Fruit fly (Drosophila melanogaster) Kc167 (cell line): ENCODE measurements around the gene cactin.

Experiments
- Myc ChIP-seq: fragments of >200 bp; optimal IDR thresholded peaks from 2 replicates; lab custom pipeline; 2017; ENCODE audit warnings: missing external identifiers
- Sin3A ChIP-seq: fragments of >200 bp; optimal IDR thresholded peaks from 2 replicates; lab custom pipeline; 2018; ENCODE audit warnings: missing external identifiers
- h ChIP-seq: fragments of >200 bp; optimal IDR thresholded peaks from 3 replicates; lab custom pipeline; 2018; ENCODE audit warnings: missing external identifiers
- insv ChIP-seq: fragments of >200 bp; optimal IDR thresholded peaks from 3 replicates; lab custom pipeline; 2018; ENCODE audit warnings: missing external identifiers
- psq ChIP-seq: fragments of >200 bp; optimal IDR thresholded peaks from 2 replicates; lab custom pipeline; 2017; ENCODE audit warnings: missing external identifiers
- ttk ChIP-seq: sonication (Bioruptor generic); optimal IDR thresholded peaks from 2 replicates; lab custom pipeline; 2017; ENCODE audit warnings: missing external identifiers

cactin gene

DNA sequence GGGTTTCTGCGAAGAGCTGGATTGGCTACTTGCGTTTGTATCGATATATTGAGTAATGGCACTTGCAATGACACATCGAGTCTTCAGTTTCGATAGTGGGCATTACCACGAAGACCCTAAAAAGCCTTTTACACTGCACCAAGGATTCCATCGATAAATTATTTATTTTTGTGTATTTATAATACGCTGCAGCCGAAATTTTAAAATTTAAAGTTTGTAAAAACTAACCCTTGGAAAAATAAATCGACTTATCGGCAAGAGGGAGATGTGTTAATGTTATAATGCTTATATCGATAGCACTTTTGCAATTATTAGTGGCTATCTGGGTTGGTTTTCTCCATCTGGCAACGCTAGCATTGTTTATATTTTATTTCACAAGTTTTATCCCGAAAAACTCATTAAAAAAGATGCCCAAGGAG is at the start of gene cactin, which contains the start of gene Pp4-19C:
TSS of gene cactin (plus strand) at position 323 of the 419 bp plus-strand sequence.
TSS of gene Pp4-19C (minus strand) at position 256 of the 419 bp plus-strand sequence.
- TF ChIP-seq h (lab: Kevin White, UChicago) (no peak), Myc (lab: Kevin White, UChicago) (no peak), Sin3A (lab: Kevin White, UChicago) (no peak)

dm6 chrX:20376422-20376821 is 47.4 kb upstream of the cactin start, which contains the start of gene CG12679:
Gene CG12679, minus strand, starts transcription at chrX:20376522.
- TF ChIP-seq h (lab: Kevin White, UChicago) (no peak), insv (lab: Kevin White, UChicago) (no peak), Sin3A (lab: Kevin White, UChicago) (no peak), Myc (lab: Kevin White, UChicago) (no peak), ttk (no peak), psq (lab: Kevin White, UChicago) (no peak)

DNA sequence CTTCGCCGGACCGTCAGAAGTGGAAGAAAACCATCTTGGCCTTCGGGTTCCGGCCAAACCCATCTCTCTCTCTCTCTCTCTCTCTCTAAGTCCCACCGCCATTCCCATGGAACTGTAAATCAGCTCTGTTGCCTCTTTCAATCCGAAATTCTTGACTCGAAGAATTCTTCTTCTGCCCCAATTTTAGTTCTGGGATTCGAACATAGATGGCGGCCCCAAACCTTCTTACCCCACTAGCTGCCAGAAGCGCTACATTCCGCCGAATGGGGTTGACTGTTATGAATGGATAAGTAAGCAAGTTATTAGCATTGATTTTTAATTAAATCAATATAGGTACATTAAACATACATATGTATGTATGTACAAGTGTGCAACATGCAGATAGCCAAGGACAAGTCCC is 38.0 kb upstream of the cactin start:
- TF ChIP-seq ttk (no peak), Myc (lab: Kevin White, UChicago) (no peak), insv (lab: Kevin White, UChicago) (no peak), Sin3A (lab: Kevin White, UChicago) (no peak), h (lab: Kevin White, UChicago) (no peak), psq (lab: Kevin White, UChicago) (no peak)

DNA sequence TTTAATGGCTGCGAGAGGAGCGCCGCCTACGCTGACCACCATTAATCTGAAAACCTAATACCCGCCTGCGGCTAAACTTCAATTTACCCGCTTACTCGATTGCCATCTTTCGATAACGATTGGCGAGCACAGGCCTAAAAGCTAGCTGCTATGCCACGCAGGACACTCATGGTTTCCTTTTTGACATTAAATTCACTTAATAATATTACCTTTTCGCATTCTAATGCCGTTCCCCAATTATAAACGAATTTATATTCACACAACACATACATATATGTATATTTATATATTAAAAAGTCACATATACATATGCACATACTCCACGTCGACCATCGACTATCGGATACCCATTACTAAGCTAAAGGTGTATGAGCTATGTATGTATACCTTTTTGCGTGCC is 34.2 kb upstream of the cactin start:
- TF ChIP-seq ttk = no peak
- TF ChIP-seq Sin3A (lab: Kevin White, UChicago) = no peak
- TF ChIP-seq h (lab: Kevin White, UChicago) = no peak
- no peak for TF ChIP-seq psq (lab: Kevin White, UChicago)
- no peak for TF ChIP-seq Myc (lab: Kevin White, UChicago)
- TF ChIP-seq insv (lab: Kevin White, UChicago) = no peak

DNA sequence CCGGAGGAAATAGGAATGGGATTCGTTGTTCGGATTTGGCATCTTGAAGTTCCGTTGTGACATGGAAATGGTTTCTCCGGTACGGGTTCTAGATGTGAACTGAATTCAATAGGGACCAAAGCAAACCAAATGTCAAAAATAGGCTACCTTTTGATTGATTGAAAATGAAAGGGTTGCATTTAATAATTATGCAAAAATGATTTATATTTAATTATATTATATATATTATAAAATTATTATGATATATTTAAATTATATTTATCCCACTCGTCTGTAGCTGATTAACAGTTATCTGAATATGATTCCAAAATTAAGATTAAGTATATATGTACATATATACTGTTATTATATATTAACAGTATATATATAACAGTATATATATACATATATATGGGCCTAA is 33.2 kb upstream of the cactin start, which contains the start of gene jb:
TSS of gene jb (minus strand) at position 101 of the 400 bp plus-strand sequence.
- TF ChIP-seq psq (lab: Kevin White, UChicago) = no peak
- TF ChIP-seq h (lab: Kevin White, UChicago) = no peak
- no peak for TF ChIP-seq ttk
- TF ChIP-seq insv (lab: Kevin White, UChicago) = no peak
- no peak for TF ChIP-seq Myc (lab: Kevin White, UChicago)
- no peak for TF ChIP-seq Sin3A (lab: Kevin White, UChicago)

- TF ChIP-seq Sin3A (lab: Kevin White, UChicago) = no peak
- no peak for TF ChIP-seq insv (lab: Kevin White, UChicago)
- no peak for TF ChIP-seq h (lab: Kevin White, UChicago)
- no peak for TF ChIP-seq Myc (lab: Kevin White, UChicago)
- no peak for TF ChIP-seq psq (lab: Kevin White, UChicago)
- TF ChIP-seq ttk = no peak
Measured at dm6 chrX:20391230-20391629, 32.6 kb upstream of the cactin start.

- no peak for TF ChIP-seq Myc (lab: Kevin White, UChicago)
- TF ChIP-seq insv (lab: Kevin White, UChicago) = no peak
- TF ChIP-seq Sin3A (lab: Kevin White, UChicago) = no peak
- TF ChIP-seq h (lab: Kevin White, UChicago) = no peak
- TF ChIP-seq psq (lab: Kevin White, UChicago) = no peak
- no peak for TF ChIP-seq ttk
Measured at dm6 chrX:20393580-20393979, 30.3 kb upstream of the cactin start, which contains the start of gene Syx16. Gene Syx16, minus strand, starts transcription at chrX:20393751.

dm6 chrX:20394066-20394913 is 29.6 kb upstream of the cactin start, which contains the start of gene HERC2:
Gene HERC2, plus strand, starts transcription at chrX:20394395.
- TF ChIP-seq Sin3A (lab: Kevin White, UChicago) (no peak), Myc (lab: Kevin White, UChicago) (no peak), ttk (no peak), psq (lab: Kevin White, UChicago) (no peak), h (lab: Kevin White, UChicago) (no peak), insv (lab: Kevin White, UChicago) (no peak)

DNA sequence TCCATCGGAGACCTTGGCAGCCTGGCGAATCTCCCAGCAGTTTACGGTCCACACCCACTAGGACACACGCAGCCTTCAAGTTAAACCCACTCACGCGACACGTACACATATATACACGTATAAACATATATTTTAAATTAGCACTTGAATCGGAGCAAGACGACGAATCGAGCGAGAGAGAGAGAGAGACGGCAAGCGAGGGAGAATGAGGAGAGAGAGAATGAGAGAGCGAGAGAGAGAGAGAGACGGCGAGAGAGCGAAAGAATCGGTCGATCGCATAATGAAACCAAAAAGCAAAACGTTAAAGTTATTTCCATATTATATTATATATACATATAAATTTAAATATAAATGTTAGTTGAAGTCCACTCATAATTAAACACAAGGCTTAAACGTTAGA is 12.2 kb upstream of the cactin start:
- TF ChIP-seq Myc (lab: Kevin White, UChicago) (no peak), psq (lab: Kevin White, UChicago) (no peak), Sin3A (lab: Kevin White, UChicago) (no peak)

- TF ChIP-seq Sin3A (lab: Kevin White, UChicago) = no peak
- TF ChIP-seq insv (lab: Kevin White, UChicago) = no peak
- no peak for TF ChIP-seq h (lab: Kevin White, UChicago)
- no peak for TF ChIP-seq psq (lab: Kevin White, UChicago)
- no peak for TF ChIP-seq ttk
- TF ChIP-seq Myc (lab: Kevin White, UChicago) = no peak
Measured at dm6 chrX:20413481-20413880, 10.4 kb upstream of the cactin start, which contains the start of gene CG15459. Gene CG15459, minus strand, starts transcription at chrX:20413581.

DNA sequence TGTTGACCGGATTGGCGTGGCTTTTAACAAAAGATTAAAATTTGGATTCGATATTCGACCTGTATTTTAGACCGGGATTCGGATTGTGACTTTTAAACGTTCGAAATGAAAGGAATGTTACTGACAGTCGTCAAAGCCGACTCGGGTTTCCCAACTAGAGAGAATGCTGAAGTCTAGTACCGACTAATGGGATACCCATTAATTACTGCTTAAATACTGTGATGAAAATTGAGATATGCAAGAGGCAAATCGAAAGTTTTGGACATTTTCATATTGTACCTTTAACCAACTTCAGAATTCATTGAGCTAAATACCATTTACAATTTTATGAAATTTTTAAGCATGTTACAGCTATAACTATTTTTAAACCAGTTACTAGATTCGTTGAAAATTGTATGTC is 9.8 kb upstream of the cactin start, which contains the start of gene CG15458:
TSS of gene CG15458 (minus strand) at position 101 of the 400 bp plus-strand sequence.
- TF ChIP-seq Sin3A (lab: Kevin White, UChicago) = no peak
- no peak for TF ChIP-seq h (lab: Kevin White, UChicago)
- no peak for TF ChIP-seq psq (lab: Kevin White, UChicago)
- TF ChIP-seq insv (lab: Kevin White, UChicago) = no peak
- TF ChIP-seq ttk = no peak
- no peak for TF ChIP-seq Myc (lab: Kevin White, UChicago)
